Worm (Caenorhabditis elegans): ENCODE data around the gene fbxa-170.
"Not testable (repeated sequence)": the region's sequence is repeated elsewhere in the genome, so short reads cannot be mapped to it uniquely, and the experiment has no call there.

- not testable (repeated sequence) for TF ChIP-seq lin-13 (tag; optimal IDR thresholded peaks at IDR 0.05); blmp-1 (tag; optimal IDR thresholded peaks at IDR 0.05); nhr-28 (tag; optimal IDR thresholded peaks at IDR 0.05); lin-32 (GFP tag; optimal IDR thresholded peaks at IDR 0.05); unc-39 (tag; optimal IDR thresholded peaks at IDR 0.05); pha-4 (tag; optimal IDR thresholded peaks at IDR 0.05); lsy-2 (tag; optimal IDR thresholded peaks at IDR 0.05); unc-62 (GFP tag; optimal IDR thresholded peaks at IDR 0.05); ztf-11 (tag; optimal IDR thresholded peaks at IDR 0.05); zip-8 (tag; optimal IDR thresholded peaks at IDR 0.05); nhr-2 (tag; optimal IDR thresholded peaks at IDR 0.05)
Observed at ce11 chrX:1689996-1690395, 12.1 kb upstream of the fbxa-170 start, which contains the start of gene C36C9.12.
